Fruit fly (Drosophila melanogaster) whole organism, pupa: Measurements from ENCODE around the gene CG5071.

Experiments used
- CG10348 ChIP-seq: fragments of 200-800 bp; sonication (Bioruptor generic); IDR thresholded peaks from 2 replicates; pipeline ENCODE4 v1.3.6; 2022; ENCODE audit warnings: missing biosample characterization, missing genetic modification characterization
- CG12605 ChIP-seq: fragments of 200-800 bp; sonication (Bioruptor generic); IDR thresholded peaks from 2 replicates; pipeline ENCODE4 v1.3.6; 2022; ENCODE audit warnings: missing biosample characterization, missing genetic modification characterization
- CG13204 ChIP-seq: fragments of 200-800 bp; sonication (Bioruptor generic); optimal IDR thresholded peaks from 2 replicates; lab custom pipeline; 2018; ENCODE audit warnings: missing biosample characterization, mild to moderate bottlenecking, missing genetic modification characterization, moderate library complexity
- CG14655 ChIP-seq: fragments of 200-800 bp; sonication (Bioruptor generic); optimal IDR thresholded peaks from 3 replicates; lab custom pipeline; 2017; ENCODE audit warnings: mild to moderate bottlenecking, missing biosample characterization, missing genetic modification reagents, missing genetic modification characterization
- CG15710 ChIP-seq: fragments of 200-800 bp; sonication (Bioruptor generic); optimal IDR thresholded peaks from 2 replicates; lab custom pipeline; 2018; ENCODE audit warnings: missing biosample characterization, mild to moderate bottlenecking, missing genetic modification characterization, moderate library complexity
- CG17806 ChIP-seq: fragments of 200-800 bp; sonication (Bioruptor generic); optimal IDR thresholded peaks from 2 replicates; lab custom pipeline; 2018; ENCODE audit warnings: missing biosample characterization, mild to moderate bottlenecking, missing genetic modification characterization, moderate library complexity
- CG32121 ChIP-seq: fragments of 200-800 bp; sonication (Bioruptor generic); IDR thresholded peaks from 2 replicates; pipeline ENCODE4 v1.3.6; 2022; ENCODE audit warnings: missing biosample characterization, missing genetic modification characterization
- CG34367 ChIP-seq: fragments of 200-800 bp; sonication (Bioruptor generic); optimal IDR thresholded peaks from 2 replicates; lab custom pipeline; 2018; ENCODE audit warnings: missing biosample characterization, mild to moderate bottlenecking, missing genetic modification characterization
- CG4496 ChIP-seq: fragments of 200-800 bp; sonication (Bioruptor generic); IDR thresholded peaks from 3 replicates; pipeline ENCODE4 v1.3.6; 2022; ENCODE audit warnings: missing biosample characterization, missing genetic modification characterization
- CG8159 ChIP-seq: fragments of 200-800 bp; sonication (Bioruptor generic); optimal IDR thresholded peaks from 3 replicates; lab custom pipeline; 2018; ENCODE audit warnings: missing biosample characterization, mild to moderate bottlenecking, missing genetic modification characterization, moderate library complexity
- CG8301 ChIP-seq: fragments of 200-800 bp; sonication (Bioruptor generic); optimal IDR thresholded peaks from 2 replicates; lab custom pipeline; 2018; ENCODE audit warnings: missing biosample characterization, mild to moderate bottlenecking, missing genetic modification characterization
- CG9948 ChIP-seq: fragments of 200-800 bp; sonication (Bioruptor generic); optimal IDR thresholded peaks from 2 replicates; lab custom pipeline; 2018; ENCODE audit warnings: missing biosample characterization, mild to moderate bottlenecking, missing genetic modification characterization, moderate library complexity
- D1 ChIP-seq: fragments of 200-800 bp; sonication (Bioruptor generic); optimal IDR thresholded peaks from 2 replicates; lab custom pipeline; 2018; ENCODE audit warnings: missing biosample characterization, mild to moderate bottlenecking, missing genetic modification characterization, moderate library complexity
- EcR ChIP-seq: fragments of 200-800 bp; sonication (Bioruptor generic); optimal IDR thresholded peaks from 3 replicates; lab custom pipeline; 2019; ENCODE audit warnings: missing biosample characterization, missing genetic modification characterization, mild to moderate bottlenecking, moderate library complexity, missing genetic modification reagents
- Ets98B ChIP-seq: fragments of 200-800 bp; sonication (Bioruptor generic); IDR thresholded peaks from 2 replicates; pipeline ENCODE4 v1.3.6; 2022; ENCODE audit warnings: missing biosample characterization, missing genetic modification characterization
- Pif1A ChIP-seq: fragments of 200-800 bp; sonication (Bioruptor generic); optimal IDR thresholded peaks from 3 replicates; lab custom pipeline; 2016; ENCODE audit warnings: missing biosample characterization, missing genetic modification characterization
- Pif1B ChIP-seq: fragments of 200-800 bp; sonication (Bioruptor generic); optimal IDR thresholded peaks from 3 replicates; lab custom pipeline; 2016; ENCODE audit warnings: missing biosample characterization, missing genetic modification characterization
- Snoo ChIP-seq: fragments of 200-800 bp; sonication (Bioruptor generic); optimal IDR thresholded peaks from 3 replicates; lab custom pipeline; 2017; ENCODE audit warnings: missing biosample characterization, mild to moderate bottlenecking, missing genetic modification characterization, inconsistent platforms
- fd96Ca ChIP-seq: fragments of 200-800 bp; sonication (Bioruptor generic); IDR thresholded peaks from 3 replicates; pipeline ENCODE4 v1.3.6; 2022; ENCODE audit warnings: missing biosample characterization, missing genetic modification characterization
- gl ChIP-seq: fragments of 200-800 bp; sonication (Bioruptor generic); optimal IDR thresholded peaks from 2 replicates; lab custom pipeline; 2018; ENCODE audit warnings: missing biosample characterization, mild to moderate bottlenecking, missing genetic modification characterization
- rn ChIP-seq: fragments of 200-800 bp; sonication (Bioruptor generic); IDR thresholded peaks from 2 replicates; pipeline ENCODE4 v1.3.6; 2022; ENCODE audit warnings: missing biosample characterization, missing genetic modification characterization

CG5071 gene

DNA sequence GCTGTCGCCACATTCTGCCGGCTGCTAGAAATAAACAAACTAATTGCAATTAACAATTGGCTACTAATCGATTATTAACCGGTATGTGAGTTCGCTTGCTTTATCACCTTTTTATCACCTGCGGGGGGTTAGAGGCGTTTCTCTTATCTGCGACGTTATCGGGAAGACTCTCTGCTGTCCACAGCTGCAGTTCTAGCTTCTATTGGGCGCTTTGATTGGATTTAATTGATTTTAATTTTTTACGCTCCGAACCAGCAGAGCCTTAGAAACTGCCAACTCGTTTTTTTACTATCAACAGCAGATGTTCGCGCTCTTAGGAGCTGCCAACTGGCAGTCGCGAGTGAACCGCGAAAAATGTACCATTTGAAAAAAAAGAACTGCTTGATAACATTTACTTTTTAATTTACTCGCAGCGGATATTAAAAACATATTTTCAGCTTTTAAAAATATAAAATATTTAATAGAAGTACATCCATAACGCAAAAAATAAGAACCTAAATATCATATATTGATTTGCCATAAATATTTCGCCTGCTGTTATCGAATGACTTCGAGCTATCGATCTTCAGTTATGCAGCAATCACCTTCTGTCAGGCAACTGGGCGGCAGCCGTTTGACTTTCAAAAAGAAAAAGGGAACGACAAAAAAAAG is 8.5 kb downstream of the CG5071 start, which contains the start of gene Ssadh:
Gene Ssadh (minus strand): TSS at position 300 of the 651 bp plus-strand sequence.
- TF ChIP-seq CG10348: no peak
- TF ChIP-seq CG4496 (GFP tag; lab: Robert Waterston, UW): 0 out of 3 replicates have a peak, but pooled peaks have one; percentile 15
- TF ChIP-seq, all 21 proteins: peak for 1

DNA sequence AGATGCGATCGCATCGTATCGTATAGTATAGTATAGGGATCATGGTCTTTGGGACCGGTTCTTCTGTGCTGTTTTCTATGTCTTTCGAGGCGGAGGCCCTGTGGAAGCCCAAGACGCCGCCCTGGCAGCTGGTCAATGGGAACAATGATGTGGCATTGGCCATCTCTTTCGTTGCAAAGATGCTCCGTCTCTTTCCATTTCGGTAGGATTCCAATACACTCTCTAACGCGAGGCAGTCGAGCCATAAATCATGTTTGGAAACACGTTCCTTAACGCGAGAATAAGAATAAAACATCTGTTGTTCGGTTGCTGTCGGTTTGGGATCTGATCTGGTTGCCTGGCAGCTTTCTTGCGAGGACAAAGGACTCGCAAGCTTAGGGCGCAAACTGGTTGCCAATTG is 10.4 kb downstream of the CG5071 start:
- TF ChIP-seq CG10348 (no peak), CG14655 (GFP tag; lab: Kevin White, UChicago) (no peak), CG8159 (tag; lab: Kevin White, UChicago) (no peak), CG9948 (tag; lab: Kevin White, UChicago) (no peak), CG32121 (no peak), CG15710 (tag; lab: Kevin White, UChicago) (no peak), CG34367 (tag; lab: Kevin White, UChicago) (no peak)
- TF ChIP-seq, all 21 proteins: peak for 0

DNA sequence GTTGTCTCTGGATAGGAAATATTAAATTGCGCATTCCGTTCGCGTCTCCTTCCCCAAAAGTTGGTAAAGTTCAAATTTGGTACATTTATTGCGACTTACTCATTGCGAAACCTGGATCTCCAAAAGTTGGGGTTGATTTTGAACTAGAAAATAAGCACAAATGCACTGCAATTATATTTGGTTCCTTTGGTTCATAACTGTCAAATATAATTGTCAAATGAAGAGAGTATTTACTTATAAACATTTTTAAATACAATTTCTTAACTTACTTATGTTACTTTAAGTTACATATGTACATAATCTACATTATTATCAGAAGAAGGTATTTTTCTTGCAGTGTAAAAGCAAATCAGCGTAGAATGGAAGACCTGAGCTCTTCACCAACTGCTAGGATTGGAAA is 12.3 kb downstream of the CG5071 start:
- no peak for TF ChIP-seq CG4496 (GFP tag; lab: Robert Waterston, UW)
- no peak for TF ChIP-seq CG32121
- TF ChIP-seq CG10348: no peak
- no peak for TF ChIP-seq fd96Ca (GFP tag; lab: Robert Waterston, UW)
- no peak for TF ChIP-seq gl
- TF ChIP-seq CG17806: no peak
- TF ChIP-seq CG8301 (tag; lab: Kevin White, UChicago): no peak
- TF ChIP-seq EcR (GFP tag; lab: Kevin White, UChicago): no peak
- TF ChIP-seq CG15710 (tag; lab: Kevin White, UChicago): no peak
- no peak for TF ChIP-seq Pif1B (GFP tag; lab: Kevin White, UChicago)
- no peak for TF ChIP-seq CG12605 (GFP tag; lab: Robert Waterston, UW)
- TF ChIP-seq CG14655 (GFP tag; lab: Kevin White, UChicago): no peak
- no peak for TF ChIP-seq CG9948 (tag; lab: Kevin White, UChicago)

- no peak for TF ChIP-seq rn (GFP tag; lab: Robert Waterston, UW)
- peak; percentile 58 for TF ChIP-seq CG8159 (tag; lab: Kevin White, UChicago)
- no peak for TF ChIP-seq Pif1A (GFP tag; lab: Kevin White, UChicago)
- TF ChIP-seq CG12605 (GFP tag; lab: Robert Waterston, UW): no peak
- no peak for TF ChIP-seq CG34367 (tag; lab: Kevin White, UChicago)
- TF ChIP-seq CG8301 (tag; lab: Kevin White, UChicago): no peak
- no peak for TF ChIP-seq CG4496 (GFP tag; lab: Robert Waterston, UW)
- TF ChIP-seq CG32121: no peak
- TF ChIP-seq Snoo (tag; lab: Kevin White, UChicago): no peak
- no peak for TF ChIP-seq CG10348
- peak; percentile 7 for TF ChIP-seq CG9948 (tag; lab: Kevin White, UChicago)
- TF ChIP-seq EcR (GFP tag; lab: Kevin White, UChicago): no peak
- TF ChIP-seq CG15710 (tag; lab: Kevin White, UChicago): peak; percentile 28
- TF ChIP-seq fd96Ca (GFP tag; lab: Robert Waterston, UW): no peak
- peak; percentile 22 for TF ChIP-seq CG17806
- no peak for TF ChIP-seq Pif1B (GFP tag; lab: Kevin White, UChicago)
- TF ChIP-seq Ets98B (GFP tag; lab: Robert Waterston, UW): no peak
- no peak for TF ChIP-seq gl
- TF ChIP-seq CG13204 (GFP tag; lab: Kevin White, UChicago): no peak
- TF ChIP-seq CG14655 (GFP tag; lab: Kevin White, UChicago): no peak
- TF ChIP-seq D1 (tag; lab: Kevin White, UChicago): no peak
Measured at dm6 chr3R:25631079-25631478, 12.9 kb downstream of the CG5071 start.

dm6 chr3R:25633865-25634460 is 15.7 kb downstream of the CG5071 start:
- no peak for TF ChIP-seq CG10348
- peak; percentile 6 for TF ChIP-seq CG8301 (tag; lab: Kevin White, UChicago)
- TF ChIP-seq EcR (GFP tag; lab: Kevin White, UChicago): no peak
- TF ChIP-seq gl: no peak
- no peak for TF ChIP-seq fd96Ca (GFP tag; lab: Robert Waterston, UW)
- TF ChIP-seq Pif1A (GFP tag; lab: Kevin White, UChicago): peak; percentile 53
- TF ChIP-seq CG13204 (GFP tag; lab: Kevin White, UChicago): no peak
- no peak for TF ChIP-seq D1 (tag; lab: Kevin White, UChicago)
- no peak for TF ChIP-seq CG12605 (GFP tag; lab: Robert Waterston, UW)
- TF ChIP-seq rn (GFP tag; lab: Robert Waterston, UW): no peak
- no peak for TF ChIP-seq CG34367 (tag; lab: Kevin White, UChicago)
- no peak for TF ChIP-seq CG9948 (tag; lab: Kevin White, UChicago)
- peak; percentile 69 for TF ChIP-seq Snoo (tag; lab: Kevin White, UChicago)
- TF ChIP-seq CG14655 (GFP tag; lab: Kevin White, UChicago): peak; percentile 9
- no peak for TF ChIP-seq CG4496 (GFP tag; lab: Robert Waterston, UW)
- no peak for TF ChIP-seq CG15710 (tag; lab: Kevin White, UChicago)
- no peak for TF ChIP-seq Ets98B (GFP tag; lab: Robert Waterston, UW)
- TF ChIP-seq CG8159 (tag; lab: Kevin White, UChicago): peak; percentile 32
- peak; percentile 16 for TF ChIP-seq CG17806
- TF ChIP-seq Pif1B (GFP tag; lab: Kevin White, UChicago): peak; percentile 56
- no peak for TF ChIP-seq CG32121
- TF ChIP-seq, all 21 proteins: peak for 7
